Worm (Caenorhabditis elegans): ENCODE results near the gene F46G11.2.

DNA sequence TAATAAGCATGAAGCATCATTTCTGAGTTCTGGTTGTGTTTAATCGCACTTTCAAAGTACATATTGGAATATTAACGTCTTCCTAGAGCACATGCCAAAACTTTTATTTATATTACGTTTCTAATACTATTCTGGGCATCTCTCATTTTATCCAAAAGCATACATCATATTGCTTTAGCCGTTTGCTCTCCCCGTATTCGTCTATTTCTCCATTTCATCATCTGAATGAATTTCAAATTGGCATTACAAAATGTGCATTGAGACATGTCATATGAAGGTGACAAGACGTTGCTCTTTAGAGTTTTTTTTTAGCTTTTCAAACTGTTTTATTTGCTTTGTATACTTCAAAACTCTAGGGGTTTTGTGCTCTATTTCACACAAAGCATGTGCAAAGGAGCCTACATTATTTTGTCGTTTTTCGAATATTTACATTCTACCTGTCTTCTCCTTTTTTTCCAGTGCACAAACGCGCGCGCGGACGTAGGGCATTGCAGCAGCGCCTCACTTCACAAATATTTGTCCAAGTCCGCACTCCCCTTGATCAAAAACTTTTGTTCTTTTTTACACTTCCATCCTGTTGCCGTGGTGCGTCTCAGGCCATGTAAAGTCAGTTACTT lies 15.3 kb upstream of the F46G11.2 start:
- TF ChIP-seq mef-2 (tag; optimal IDR thresholded peaks at IDR 0.05) (no peak), nhr-85 (tag) (no peak), fkh-10 (GFP tag; optimal IDR thresholded peaks at IDR 0.05) (no peak), elt-3 (tag; optimal IDR thresholded peaks at IDR 0.05) (no peak), ces-1 (GFP tag; optimal IDR thresholded peaks at IDR 0.05) (no peak), pax-3 (tag; optimal IDR thresholded peaks at IDR 0.05) (no peak), skn-1 (tag; optimal IDR thresholded peaks at IDR 0.05) (no peak), zip-4 (GFP tag; optimal IDR thresholded peaks at IDR 0.05) (no peak), unc-62 (GFP tag; optimal IDR thresholded peaks at IDR 0.05) (no peak), lin-13 (GFP tag; optimal IDR thresholded peaks at IDR 0.05) (no peak), aha-1 (tag; optimal IDR thresholded peaks at IDR 0.05) (no peak), lin-39 (tag; optimal IDR thresholded peaks at IDR 0.05) (no peak), blmp-1 (tag; optimal IDR thresholded peaks at IDR 0.05) (no peak)
